Fruit fly (Drosophila melanogaster) whole organism, prepupa: ENCODE results near the gene PAPLA1.

Experiments used
- Blimp-1 ChIP-seq: fragments of 200-800 bp; sonication (Bioruptor generic); optimal IDR thresholded peaks from 3 replicates; lab custom pipeline; 2017; ENCODE audit warnings: missing biosample characterization, missing genetic modification characterization, mild to moderate bottlenecking, moderate library complexity, missing genetic modification reagents
- CG10631 ChIP-seq: fragments of 200-800 bp; sonication (Bioruptor generic); optimal IDR thresholded peaks from 2 replicates; lab custom pipeline; 2016; ENCODE audit warnings: missing biosample characterization, missing genetic modification characterization
- CG11294 ChIP-seq: fragments of 200-800 bp; sonication (Bioruptor generic); IDR thresholded peaks from 2 replicates; pipeline ENCODE4 v1.3.6; 2022; ENCODE audit warnings: missing biosample characterization, missing genetic modification characterization
- CG11762 ChIP-seq: fragments of 200-800 bp; sonication (Bioruptor generic); optimal IDR thresholded peaks from 3 replicates; lab custom pipeline; 2016; ENCODE audit warnings: missing biosample characterization, missing genetic modification characterization; ENCODE audit not compliant: insufficient read depth
- CG11902 ChIP-seq: fragments of 200-800 bp; sonication (Bioruptor generic); optimal IDR thresholded peaks from 3 replicates; lab custom pipeline; 2016; ENCODE audit warnings: missing biosample characterization, missing genetic modification characterization
- CG15336 ChIP-seq: fragments of 200-800 bp; sonication (Bioruptor generic); IDR thresholded peaks from 2 replicates; pipeline ENCODE4 v1.3.6; 2022; ENCODE audit warnings: missing biosample characterization, missing genetic modification characterization
- CG16779 ChIP-seq: fragments of 200-800 bp; sonication (Bioruptor generic); optimal IDR thresholded peaks from 3 replicates; lab custom pipeline; 2017; ENCODE audit warnings: missing biosample characterization, mild to moderate bottlenecking, missing genetic modification characterization
- CG3032 ChIP-seq: fragments of 200-800 bp; optimal IDR thresholded peaks from 2 replicates; lab custom pipeline; 2019; ENCODE audit warnings: missing biosample characterization, mild to moderate bottlenecking, missing genetic modification characterization, moderate library complexity
- CG31627 ChIP-seq: fragments of 200-800 bp; sonication (Bioruptor generic); optimal IDR thresholded peaks from 3 replicates; lab custom pipeline; 2016; ENCODE audit warnings: missing biosample characterization, missing genetic modification characterization
- CG32006 ChIP-seq: fragments of 200-800 bp; sonication (Bioruptor generic); optimal IDR thresholded peaks from 3 replicates; lab custom pipeline; 2017; ENCODE audit warnings: missing biosample characterization, mild to moderate bottlenecking, missing genetic modification characterization
- CG34406 ChIP-seq: fragments of 200-800 bp; sonication (Bioruptor generic); optimal IDR thresholded peaks from 3 replicates; lab custom pipeline; 2016; ENCODE audit warnings: missing biosample characterization, missing genetic modification characterization
- CG3919 ChIP-seq: fragments of 200-800 bp; sonication (Bioruptor generic); optimal IDR thresholded peaks from 3 replicates; lab custom pipeline; 2016; ENCODE audit warnings: missing biosample characterization, missing genetic modification characterization
- CG4318 ChIP-seq: fragments of 200-800 bp; sonication (Bioruptor generic); optimal IDR thresholded peaks from 3 replicates; lab custom pipeline; 2017; ENCODE audit warnings: missing biosample characterization, mild to moderate bottlenecking, missing genetic modification characterization
- CG6163 ChIP-seq: fragments of 200-800 bp; sonication (Bioruptor generic); IDR thresholded peaks from 3 replicates; pipeline ENCODE4 v1.3.6; 2022; ENCODE audit warnings: missing biosample characterization, missing genetic modification characterization
- CG6808 ChIP-seq: fragments of 200-800 bp; sonication (Bioruptor generic); optimal IDR thresholded peaks from 3 replicates; lab custom pipeline; 2017; ENCODE audit warnings: missing biosample characterization, missing genetic modification characterization, mild to moderate bottlenecking, moderate library complexity, missing genetic modification reagents
- CG7368 ChIP-seq: fragments of 200-800 bp; sonication (Bioruptor generic); optimal IDR thresholded peaks from 3 replicates; lab custom pipeline; 2016; ENCODE audit warnings: missing biosample characterization, missing genetic modification characterization
- CG8119 ChIP-seq: fragments of 200-800 bp; sonication (Bioruptor generic); IDR thresholded peaks from 3 replicates; pipeline ENCODE4 v1.3.6; 2022; ENCODE audit warnings: missing biosample characterization, missing genetic modification characterization
- CG8319 ChIP-seq: fragments of 200-800 bp; sonication (Bioruptor generic); optimal IDR thresholded peaks from 3 replicates; lab custom pipeline; 2016; ENCODE audit warnings: missing biosample characterization, missing genetic modification characterization
- CG8632 ChIP-seq: fragments of 200-800 bp; sonication (Bioruptor generic); optimal IDR thresholded peaks from 3 replicates; lab custom pipeline; 2016; ENCODE audit warnings: missing biosample characterization, missing genetic modification characterization
- Eip78C ChIP-seq: fragments of 200-800 bp; sonication (Bioruptor generic); peaks from one replicate; lab custom pipeline; 2016; ENCODE audit warnings: missing biosample characterization, missing genetic modification characterization
- Ets21C ChIP-seq: fragments of 200-800 bp; sonication (Bioruptor generic); optimal IDR thresholded peaks from 3 replicates; lab custom pipeline; 2016; ENCODE audit warnings: missing biosample characterization, missing genetic modification characterization
- Ets96B ChIP-seq: fragments of 200-800 bp; optimal IDR thresholded peaks from 2 replicates; lab custom pipeline; 2019; ENCODE audit warnings: missing biosample characterization, mild to moderate bottlenecking, missing genetic modification characterization, moderate library complexity
- Gug ChIP-seq: fragments of 200-800 bp; sonication (Bioruptor generic); IDR thresholded peaks from 2 replicates; pipeline ENCODE4 v1.3.6; 2022; ENCODE audit warnings: missing biosample characterization, missing genetic modification characterization
- Hr39 ChIP-seq: fragments of 200-800 bp; sonication (Bioruptor generic); optimal IDR thresholded peaks from 2 replicates; lab custom pipeline; 2016; ENCODE audit warnings: missing biosample characterization, missing genetic modification characterization
- Hr4 ChIP-seq: fragments of 200-800 bp; sonication (Bioruptor generic); optimal IDR thresholded peaks from 3 replicates; lab custom pipeline; 2016; ENCODE audit warnings: missing biosample characterization, missing genetic modification characterization
- Lpt ChIP-seq: fragments of 200-800 bp; sonication (Bioruptor generic); optimal IDR thresholded peaks from 3 replicates; lab custom pipeline; 2016; ENCODE audit warnings: missing biosample characterization, missing genetic modification characterization
- Met ChIP-seq: fragments of 200-800 bp; sonication (Bioruptor generic); optimal IDR thresholded peaks from 3 replicates; lab custom pipeline; 2016; ENCODE audit warnings: missing biosample characterization, missing genetic modification characterization
- Sox102F ChIP-seq: fragments of 200-800 bp; sonication (Bioruptor generic); optimal IDR thresholded peaks from 2 replicates; lab custom pipeline; 2016; ENCODE audit warnings: missing biosample characterization, mild to moderate bottlenecking, missing genetic modification characterization
- Sox14 ChIP-seq: fragments of 200-800 bp; sonication (Bioruptor generic); optimal IDR thresholded peaks from 3 replicates; lab custom pipeline; 2016; ENCODE audit warnings: missing biosample characterization, missing genetic modification characterization
- Sox15 ChIP-seq: fragments of 200-800 bp; sonication (Bioruptor generic); optimal IDR thresholded peaks from 3 replicates; lab custom pipeline; 2016; ENCODE audit warnings: missing biosample characterization, missing genetic modification characterization
- achi ChIP-seq: fragments of 200-800 bp; sonication (Bioruptor generic); optimal IDR thresholded peaks from 3 replicates; lab custom pipeline; 2016; ENCODE audit warnings: missing biosample characterization, missing genetic modification characterization
- acj6 ChIP-seq: fragments of 200-800 bp; sonication (Bioruptor generic); optimal IDR thresholded peaks from 3 replicates; lab custom pipeline; 2016; ENCODE audit warnings: missing biosample characterization, missing genetic modification characterization
- cyc ChIP-seq: fragments of 200-800 bp; sonication (Bioruptor generic); optimal IDR thresholded peaks from 3 replicates; lab custom pipeline; 2016; ENCODE audit warnings: missing biosample characterization, missing genetic modification characterization
- dac ChIP-seq: fragments of 200-800 bp; sonication (Bioruptor generic); optimal IDR thresholded peaks from 2 replicates; lab custom pipeline; 2017; ENCODE audit warnings: missing biosample characterization, mild to moderate bottlenecking, missing genetic modification characterization
- dsx ChIP-seq: fragments of 200-800 bp; optimal IDR thresholded peaks from 3 replicates; lab custom pipeline; 2019; ENCODE audit warnings: missing biosample characterization, mild to moderate bottlenecking, missing genetic modification characterization, moderate library complexity; ENCODE audit not compliant: poor library complexity, severe bottlenecking
- eg ChIP-seq: fragments of 200-800 bp; sonication (Bioruptor generic); IDR thresholded peaks from 3 replicates; pipeline ENCODE4 v1.3.6; 2022; ENCODE audit warnings: missing biosample characterization, missing genetic modification characterization
- esn ChIP-seq: fragments of 200-800 bp; sonication (Bioruptor generic); optimal IDR thresholded peaks from 2 replicates; lab custom pipeline; 2016; ENCODE audit warnings: missing biosample characterization, mild to moderate bottlenecking, missing genetic modification characterization, moderate library complexity
- fd59A ChIP-seq: fragments of 200-800 bp; sonication (Bioruptor generic); optimal IDR thresholded peaks from 2 replicates; lab custom pipeline; 2017; ENCODE audit warnings: missing biosample characterization, mild to moderate bottlenecking, missing genetic modification characterization, missing genetic modification reagents
- fd85E ChIP-seq: fragments of 200-800 bp; sonication (Bioruptor generic); optimal IDR thresholded peaks from 3 replicates; lab custom pipeline; 2016; ENCODE audit warnings: missing biosample characterization, missing genetic modification characterization
- fkh ChIP-seq: fragments of 200-800 bp; sonication (Bioruptor generic); optimal IDR thresholded peaks from 3 replicates; lab custom pipeline; 2017; ENCODE audit warnings: missing biosample characterization, mild to moderate bottlenecking, missing genetic modification characterization, moderate library complexity
- lz ChIP-seq: fragments of 200-800 bp; sonication (Bioruptor generic); optimal IDR thresholded peaks from 3 replicates; lab custom pipeline; 2016; ENCODE audit warnings: missing biosample characterization, missing genetic modification characterization
- pdm3 ChIP-seq: fragments of 200-800 bp; sonication (Bioruptor generic); optimal IDR thresholded peaks from 3 replicates; lab custom pipeline; 2016; ENCODE audit warnings: missing biosample characterization, missing genetic modification characterization
- svp ChIP-seq: fragments of 200-800 bp; sonication (Bioruptor generic); peaks from one replicate; lab custom pipeline; 2016; ENCODE audit warnings: missing biosample characterization, missing genetic modification characterization
- vri ChIP-seq: fragments of 200-800 bp; sonication (Bioruptor generic); optimal IDR thresholded peaks from 3 replicates; lab custom pipeline; 2016; ENCODE audit warnings: missing biosample characterization, mild to moderate bottlenecking, missing genetic modification characterization

The PAPLA1 gene

DNA sequence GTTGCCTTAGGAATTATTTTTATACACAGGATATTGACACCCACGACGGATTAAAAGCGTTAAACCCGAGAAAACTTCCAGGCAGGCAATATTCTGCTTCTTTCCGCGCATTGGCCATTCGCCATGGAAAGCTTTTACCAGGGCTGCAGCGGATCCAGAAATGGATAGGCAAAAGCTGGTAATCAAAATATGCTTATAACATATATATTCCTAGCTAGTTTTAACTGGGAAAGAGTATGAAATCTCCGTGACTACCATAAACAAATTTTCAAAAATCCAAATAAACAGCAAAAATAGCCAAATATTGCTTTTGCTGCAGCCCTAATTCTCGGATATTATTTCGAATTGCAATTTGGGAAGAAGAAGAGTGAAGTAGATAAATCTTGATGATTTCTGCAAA is at the start of gene PAPLA1, which contains the start of gene Rbsn-5 (continued):
- peak; percentile 97 for TF ChIP-seq cyc (GFP tag; lab: Kevin White, UChicago)
- peak; percentile 95 for TF ChIP-seq Met (GFP tag; lab: Kevin White, UChicago)
- peak; percentile 98 for TF ChIP-seq svp (GFP tag; lab: Kevin White, UChicago)
- TF ChIP-seq CG11762 (GFP tag; lab: Kevin White, UChicago): peak; percentile 90
- TF ChIP-seq fkh (GFP tag; lab: Kevin White, UChicago): peak; percentile 93
- TF ChIP-seq CG31627 (GFP tag; lab: Kevin White, UChicago): peak; percentile 98
- peak; percentile 93 for TF ChIP-seq achi (GFP tag; lab: Kevin White, UChicago)
- peak; percentile 86 for TF ChIP-seq CG11294 (GFP tag; lab: Robert Waterston, UW)

DNA sequence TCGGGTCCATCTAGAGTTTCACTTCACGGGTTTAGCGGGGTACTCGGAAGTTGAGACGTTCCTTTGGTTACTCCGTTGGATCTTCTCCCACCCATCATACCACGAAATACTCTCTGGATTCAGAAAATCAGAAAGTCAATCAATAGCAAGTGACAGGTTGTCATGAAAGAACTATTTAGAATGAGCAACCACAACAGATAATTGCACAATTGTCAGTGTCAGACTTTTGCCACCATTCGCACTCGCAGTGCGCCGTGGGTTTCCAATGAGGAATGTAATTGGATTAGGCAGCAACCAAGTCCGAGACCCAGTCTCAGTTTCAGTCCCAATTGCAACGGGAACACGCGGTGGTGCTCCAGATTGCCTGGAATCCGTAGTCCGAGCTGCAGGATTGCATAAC is 46.4 kb upstream of the PAPLA1 start, which contains the start of gene CG8419:
Gene CG8419, plus strand, starts transcription at position 301 of the 400 bp plus-strand sequence.
- no peak for TF ChIP-seq lz (GFP tag; lab: Kevin White, UChicago)
- no peak for TF ChIP-seq CG32006 (GFP tag; lab: Kevin White, UChicago)
- no peak for TF ChIP-seq CG10631
- TF ChIP-seq CG6163 (GFP tag; lab: Robert Waterston, UW): no peak
- no peak for TF ChIP-seq CG6808 (GFP tag; lab: Kevin White, UChicago)
- TF ChIP-seq CG8319 (GFP tag; lab: Kevin White, UChicago): no peak
- TF ChIP-seq CG16779 (tag; lab: Kevin White, UChicago): no peak
- no peak for TF ChIP-seq CG11902 (GFP tag; lab: Kevin White, UChicago)
- no peak for TF ChIP-seq Eip78C (GFP tag; lab: Kevin White, UChicago)
- TF ChIP-seq Sox15: no peak
- no peak for TF ChIP-seq CG31627 (GFP tag; lab: Kevin White, UChicago)
- TF ChIP-seq CG4318 (GFP tag; lab: Kevin White, UChicago): no peak
- no peak for TF ChIP-seq Ets96B (tag; lab: Kevin White, UChicago)
- TF ChIP-seq Sox102F (GFP tag; lab: Kevin White, UChicago): no peak
- no peak for TF ChIP-seq vri (GFP tag; lab: Kevin White, UChicago)
- no peak for TF ChIP-seq Gug (GFP tag; lab: Robert Waterston, UW)
- TF ChIP-seq svp (GFP tag; lab: Kevin White, UChicago): no peak
- TF ChIP-seq CG34406: no peak
- TF ChIP-seq Hr4 (GFP tag; lab: Kevin White, UChicago): no peak
- no peak for TF ChIP-seq CG3032 (tag; lab: Kevin White, UChicago)

DNA sequence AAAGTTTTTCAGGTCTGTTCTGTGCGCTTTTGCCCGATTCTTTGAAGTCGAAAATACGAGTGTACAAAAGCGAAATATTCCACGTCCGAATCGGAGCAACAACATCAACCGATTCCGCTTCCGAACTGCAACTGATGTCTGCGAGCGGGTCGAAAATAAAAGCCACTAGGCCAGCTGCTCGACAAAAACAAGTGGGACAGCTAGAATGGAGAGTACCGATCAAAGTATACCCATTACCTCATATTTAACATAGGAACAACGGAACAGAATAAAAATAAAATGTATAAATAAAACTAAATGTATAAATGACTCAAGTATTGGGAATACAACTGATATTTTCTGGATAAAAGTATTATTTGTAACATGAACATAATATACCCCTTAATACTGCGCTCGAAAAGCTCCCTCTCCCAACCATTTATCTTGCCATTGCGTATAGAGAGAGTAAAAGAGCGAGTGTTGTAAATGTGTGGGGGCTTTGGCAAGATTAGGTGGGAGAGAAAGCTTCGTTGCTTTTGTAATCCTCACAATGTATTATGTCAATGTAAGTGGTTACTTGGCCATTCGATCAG is 45.6 kb upstream of the PAPLA1 start, which contains the start of gene SLC5A11:
Gene SLC5A11, minus strand, starts transcription at position 137 of the 572 bp plus-strand sequence.
- TF ChIP-seq Hr4 (GFP tag; lab: Kevin White, UChicago): peak; percentile 87
- peak; percentile 95 for TF ChIP-seq lz (GFP tag; lab: Kevin White, UChicago)
- TF ChIP-seq CG31627 (GFP tag; lab: Kevin White, UChicago): peak; percentile 76
- peak; percentile 86 for TF ChIP-seq Hr39
- peak; percentile 70 for TF ChIP-seq dac
- TF ChIP-seq esn: peak; percentile 98
- no peak for TF ChIP-seq Ets21C (GFP tag; lab: Kevin White, UChicago)
- peak; percentile 98 for TF ChIP-seq fkh (GFP tag; lab: Kevin White, UChicago)
- TF ChIP-seq Blimp-1 (GFP tag; lab: Kevin White, UChicago): peak; percentile 87
- peak; percentile 84 for TF ChIP-seq Lpt (GFP tag; lab: Kevin White, UChicago)
- peak; percentile 100 for TF ChIP-seq CG15336 (GFP tag; lab: Robert Waterston, UW)
- peak; percentile 99 for TF ChIP-seq CG8119 (GFP tag; lab: Robert Waterston, UW)
- TF ChIP-seq fd85E: peak; percentile 96
- TF ChIP-seq CG8632: peak; percentile 92
- TF ChIP-seq acj6 (GFP tag; lab: Kevin White, UChicago): peak; percentile 87
- TF ChIP-seq CG34406: peak; percentile 97
- peak; percentile 99 for TF ChIP-seq CG7368 (GFP tag; lab: Kevin White, UChicago)
- TF ChIP-seq CG3919 (GFP tag; lab: Kevin White, UChicago): peak; percentile 100
- TF ChIP-seq CG32006 (GFP tag; lab: Kevin White, UChicago): peak; percentile 94
- TF ChIP-seq dsx (GFP tag; lab: Kevin White, UChicago): peak; percentile 99
- peak; percentile 100 for TF ChIP-seq svp (GFP tag; lab: Kevin White, UChicago)
- TF ChIP-seq CG8319 (GFP tag; lab: Kevin White, UChicago): peak; percentile 96
- TF ChIP-seq CG4318 (GFP tag; lab: Kevin White, UChicago): no peak
- peak; percentile 93 for TF ChIP-seq pdm3
- TF ChIP-seq vri (GFP tag; lab: Kevin White, UChicago): peak; percentile 97
- TF ChIP-seq Gug (GFP tag; lab: Robert Waterston, UW): peak; percentile 96
- peak; percentile 98 for TF ChIP-seq Met (GFP tag; lab: Kevin White, UChicago)
- peak; percentile 89 for TF ChIP-seq fd59A
- peak; percentile 89 for TF ChIP-seq Sox15
- peak; percentile 92 for TF ChIP-seq CG6808 (GFP tag; lab: Kevin White, UChicago)
- TF ChIP-seq Sox14 (GFP tag; lab: Kevin White, UChicago): peak; percentile 99
- peak; percentile 99 for TF ChIP-seq eg
- TF ChIP-seq cyc (GFP tag; lab: Kevin White, UChicago): peak; percentile 99
- TF ChIP-seq CG11762 (GFP tag; lab: Kevin White, UChicago): peak; percentile 97
